Fruit fly (Drosophila melanogaster) whole organism, larva: ENCODE results near the gene CG17917.

Experiments used
- noc ChIP-seq: fragments of 200-800 bp; sonication (Bioruptor generic); optimal IDR thresholded peaks from 3 replicates; lab custom pipeline; 2019; ENCODE audit warnings: missing biosample characterization, mild to moderate bottlenecking, missing genetic modification characterization, moderate library complexity

Gene CG17917

dm6 chr3R:6341668-6342067 lies at the start of gene CG17917:
Gene CG17917 (plus strand): TSS chr3R:6341968.
- no peak for TF ChIP-seq noc

dm6 chr3R:6294046-6294445 lies 47.7 kb upstream of the CG17917 start:
- no peak for TF ChIP-seq noc

dm6 chr3R:6297164-6297563 lies 44.6 kb upstream of the CG17917 start:
- no peak for TF ChIP-seq noc

- no peak for TF ChIP-seq noc
These were observed 42.9 kb upstream of the CG17917 start, which contains the start of gene Osi14 for dm6 chr3R:6298828-6299227. Gene Osi14 (plus strand): TSS chr3R:6299128.

- TF ChIP-seq noc: no peak
These were observed 40.4 kb upstream of the CG17917 start, which contains the start of gene Osi15 for dm6 chr3R:6301257-6301839. Gene Osi15 (plus strand): TSS chr3R:6301804.

- TF ChIP-seq noc: no peak
These were observed 38.0 kb upstream of the CG17917 start, which contains the start of gene CG46396 for dm6 chr3R:6303738-6304137. Gene CG46396 (plus strand): TSS chr3R:6304038.

dm6 chr3R:6304947-6305346 lies 36.8 kb upstream of the CG17917 start, which contains the start of gene Osi16:
Gene Osi16 (plus strand): TSS chr3R:6305247.
- TF ChIP-seq noc: no peak

dm6 chr3R:6306584-6306983 lies 35.2 kb upstream of the CG17917 start, which contains the start of gene CG46026:
Gene CG46026 (plus strand): TSS chr3R:6306884.
- no peak for TF ChIP-seq noc

- no peak for TF ChIP-seq noc
These were observed 32.1 kb upstream of the CG17917 start, which contains the start of gene CG31560 for dm6 chr3R:6309676-6310075. Gene CG31560 (plus strand): TSS chr3R:6309976.

- no peak for TF ChIP-seq noc
These were observed 30.0 kb upstream of the CG17917 start, which contains the start of gene Osi17 for dm6 chr3R:6311641-6312259. Gene Osi17 (plus strand): TSS chr3R:6311772.

dm6 chr3R:6315078-6315477 lies 26.7 kb upstream of the CG17917 start:
- no peak for TF ChIP-seq noc

dm6 chr3R:6329774-6330298 lies 11.9 kb upstream of the CG17917 start, which contains the start of gene Osi18:
Gene Osi18 (plus strand): TSS chr3R:6330248.
- no peak for TF ChIP-seq noc

- no peak for TF ChIP-seq noc
These were observed 6.8 kb upstream of the CG17917 start, which contains the start of gene Osi19 for dm6 chr3R:6334906-6335433. Gene Osi19 (plus strand): TSS chr3R:6335362.

dm6 chr3R:6337397-6337796 lies 4.4 kb upstream of the CG17917 start:
- no peak for TF ChIP-seq noc

dm6 chr3R:6339795-6340194 lies 2.0 kb upstream of the CG17917 start, which contains the start of gene Osi20:
Gene Osi20 (plus strand): TSS chr3R:6340095.
- no peak for TF ChIP-seq noc

dm6 chr3R:6342702-6343101 lies 934 bp downstream of the CG17917 start, which contains the start of gene CG10298:
Gene CG10298 (plus strand): TSS chr3R:6343002.
- TF ChIP-seq noc: no peak
